Fruit fly (Drosophila melanogaster) whole organism, pupa: ENCODE measurements around the gene CG34026.

Source experiments
- CG10348 ChIP-seq: fragments of 200-800 bp; sonication (Bioruptor generic); IDR thresholded peaks from 2 replicates; pipeline ENCODE4 v1.3.6; 2022; ENCODE audit warnings: missing biosample characterization, missing genetic modification characterization
- CG12605 ChIP-seq: fragments of 200-800 bp; sonication (Bioruptor generic); IDR thresholded peaks from 2 replicates; pipeline ENCODE4 v1.3.6; 2022; ENCODE audit warnings: missing biosample characterization, missing genetic modification characterization
- CG14655 ChIP-seq: fragments of 200-800 bp; sonication (Bioruptor generic); optimal IDR thresholded peaks from 3 replicates; lab custom pipeline; 2017; ENCODE audit warnings: mild to moderate bottlenecking, missing biosample characterization, missing genetic modification reagents, missing genetic modification characterization
- CG17806 ChIP-seq: fragments of 200-800 bp; sonication (Bioruptor generic); optimal IDR thresholded peaks from 2 replicates; lab custom pipeline; 2018; ENCODE audit warnings: missing biosample characterization, mild to moderate bottlenecking, missing genetic modification characterization, moderate library complexity
- Pif1A ChIP-seq: fragments of 200-800 bp; sonication (Bioruptor generic); optimal IDR thresholded peaks from 3 replicates; lab custom pipeline; 2016; ENCODE audit warnings: missing biosample characterization, missing genetic modification characterization
- fd96Ca ChIP-seq: fragments of 200-800 bp; sonication (Bioruptor generic); IDR thresholded peaks from 3 replicates; pipeline ENCODE4 v1.3.6; 2022; ENCODE audit warnings: missing biosample characterization, missing genetic modification characterization

- TF ChIP-seq CG10348 (no peak), CG12605 (GFP tag; lab: Robert Waterston, UW) (no peak), Pif1A (no peak), fd96Ca (GFP tag; lab: Robert Waterston, UW) (no peak), CG14655 (GFP tag; lab: Kevin White, UChicago) (no peak), CG17806 (tag; lab: Kevin White, UChicago) (no peak)
Measured at dm6 chrX:9533518-9533917, at the start of gene CG34026.
